Worm (Caenorhabditis elegans) whole organism, midembryonic: ENCODE measurements around the gene C37E2.2.

ENCODE experiments used
- flt-1 ChIP-seq: fragments of 200-800 bp; sonication (Bioruptor generic); IDR thresholded peaks from 2 replicates; pipeline ENCODE4 v1.3.6; 2022; ENCODE audit warnings: missing genetic modification characterization, missing compliant biosample characterization
- klf-2 ChIP-seq: fragments of 200-800 bp; sonication (Bioruptor generic); conservative IDR thresholded peaks from 2 replicates; pipeline ENCODE4 v1.3.6; 2022; ENCODE audit warnings: missing genetic modification reagents, missing genetic modification characterization, missing compliant biosample characterization
- med-1 ChIP-seq: sonication (generic microtip); optimal IDR thresholded peaks from 2 replicates; lab custom pipeline; 2017; ENCODE audit warnings: missing genetic modification characterization, mild to moderate bottlenecking, missing compliant biosample characterization, antibody characterized with exemption, missing genetic modification reagents; ENCODE audit not compliant: insufficient read depth
- ref-1 ChIP-seq: fragments of 200-800 bp; sonication (Bioruptor generic); conservative IDR thresholded peaks from 2 replicates; pipeline ENCODE4 v1.3.6; 2022; ENCODE audit warnings: missing genetic modification reagents, missing genetic modification characterization, missing compliant biosample characterization
- tab-1 ChIP-seq: fragments of 200-800 bp; sonication (Bioruptor generic); IDR thresholded peaks from 2 replicates; pipeline ENCODE4 v1.3.6; 2022; ENCODE audit warnings: missing genetic modification characterization, missing compliant biosample characterization
- ztf-23 ChIP-seq: fragments of 200-800 bp; sonication (Bioruptor generic); IDR thresholded peaks from 2 replicates; pipeline ENCODE4 v1.3.6; 2022; ENCODE audit warnings: missing genetic modification reagents, missing genetic modification characterization, missing compliant biosample characterization
- ztf-29 ChIP-seq: fragments of 200-800 bp; sonication (Bioruptor generic); IDR thresholded peaks from 2 replicates; pipeline ENCODE4 v1.3.6; 2022; ENCODE audit warnings: missing genetic modification reagents, missing genetic modification characterization, missing compliant biosample characterization

DNA sequence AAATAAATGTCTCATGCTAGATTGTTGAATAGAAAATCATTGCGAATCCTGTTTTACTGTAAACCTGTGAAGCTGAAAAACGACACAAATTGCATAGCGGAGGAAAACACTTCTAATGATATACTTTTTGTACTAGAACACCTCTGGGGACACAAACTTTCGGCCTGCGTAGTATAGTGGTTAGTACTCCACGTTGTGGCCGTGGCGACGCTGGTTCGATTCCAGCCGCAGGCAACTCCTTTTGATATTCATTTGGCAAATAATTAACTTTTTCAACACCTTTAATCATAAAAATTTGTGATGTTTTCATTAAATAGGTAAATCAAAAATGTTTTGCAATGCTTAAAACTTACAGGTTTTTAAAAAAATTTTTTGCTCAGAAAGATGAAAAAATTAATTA lies 41.0 kb upstream of the C37E2.2 start:
- TF ChIP-seq flt-1 (GFP tag; lab: Robert Waterston, UW), result peak; percentile 69
- no peak for TF ChIP-seq med-1
- no peak for TF ChIP-seq ztf-29
- no peak for TF ChIP-seq klf-2 (GFP tag; lab: Robert Waterston, UW)
- no peak for TF ChIP-seq tab-1 (GFP tag; lab: Robert Waterston, UW)
- TF ChIP-seq ref-1, result 0 out of 2 replicates have a peak, but pooled peaks have one; percentile 21
- TF ChIP-seq ztf-23, result no peak
